Fruit fly (Drosophila melanogaster) whole organism, prepupa: ENCODE data around the gene CG34281.

ENCODE experiments used
- Blimp-1 ChIP-seq: fragments of 200-800 bp; sonication (Bioruptor generic); optimal IDR thresholded peaks from 3 replicates; lab custom pipeline; 2017; ENCODE audit warnings: missing biosample characterization, missing genetic modification characterization, mild to moderate bottlenecking, moderate library complexity, missing genetic modification reagents
- CG10631 ChIP-seq: fragments of 200-800 bp; sonication (Bioruptor generic); optimal IDR thresholded peaks from 2 replicates; lab custom pipeline; 2016; ENCODE audit warnings: missing biosample characterization, missing genetic modification characterization
- CG10669 ChIP-seq: fragments of 200-800 bp; sonication (Bioruptor generic); optimal IDR thresholded peaks from 3 replicates; lab custom pipeline; 2018; ENCODE audit warnings: missing biosample characterization, mild to moderate bottlenecking, missing genetic modification characterization, moderate library complexity
- CG11294 ChIP-seq: fragments of 200-800 bp; sonication (Bioruptor generic); IDR thresholded peaks from 2 replicates; pipeline ENCODE4 v1.3.6; 2022; ENCODE audit warnings: missing biosample characterization, missing genetic modification characterization
- CG11762 ChIP-seq: fragments of 200-800 bp; sonication (Bioruptor generic); optimal IDR thresholded peaks from 3 replicates; lab custom pipeline; 2016; ENCODE audit warnings: missing biosample characterization, missing genetic modification characterization; ENCODE audit not compliant: insufficient read depth
- CG11902 ChIP-seq: fragments of 200-800 bp; sonication (Bioruptor generic); optimal IDR thresholded peaks from 3 replicates; lab custom pipeline; 2016; ENCODE audit warnings: missing biosample characterization, missing genetic modification characterization
- CG15336 ChIP-seq: fragments of 200-800 bp; sonication (Bioruptor generic); IDR thresholded peaks from 2 replicates; pipeline ENCODE4 v1.3.6; 2022; ENCODE audit warnings: missing biosample characterization, missing genetic modification characterization
- CG3032 ChIP-seq: fragments of 200-800 bp; optimal IDR thresholded peaks from 2 replicates; lab custom pipeline; 2019; ENCODE audit warnings: missing biosample characterization, mild to moderate bottlenecking, missing genetic modification characterization, moderate library complexity
- CG32006 ChIP-seq: fragments of 200-800 bp; sonication (Bioruptor generic); optimal IDR thresholded peaks from 3 replicates; lab custom pipeline; 2017; ENCODE audit warnings: missing biosample characterization, mild to moderate bottlenecking, missing genetic modification characterization
- CG34406 ChIP-seq: fragments of 200-800 bp; sonication (Bioruptor generic); optimal IDR thresholded peaks from 3 replicates; lab custom pipeline; 2016; ENCODE audit warnings: missing biosample characterization, missing genetic modification characterization
- CG3919 ChIP-seq: fragments of 200-800 bp; sonication (Bioruptor generic); optimal IDR thresholded peaks from 3 replicates; lab custom pipeline; 2016; ENCODE audit warnings: missing biosample characterization, missing genetic modification characterization
- CG4318 ChIP-seq: fragments of 200-800 bp; sonication (Bioruptor generic); optimal IDR thresholded peaks from 3 replicates; lab custom pipeline; 2017; ENCODE audit warnings: missing biosample characterization, mild to moderate bottlenecking, missing genetic modification characterization
- CG6163 ChIP-seq: fragments of 200-800 bp; sonication (Bioruptor generic); IDR thresholded peaks from 3 replicates; pipeline ENCODE4 v1.3.6; 2022; ENCODE audit warnings: missing biosample characterization, missing genetic modification characterization
- CG6276 ChIP-seq: fragments of 200-800 bp; sonication (Bioruptor generic); optimal IDR thresholded peaks from 2 replicates; lab custom pipeline; 2017; ENCODE audit warnings: missing biosample characterization, mild to moderate bottlenecking, missing genetic modification characterization
- CG6792 ChIP-seq: fragments of 200-800 bp; sonication (Bioruptor generic); optimal IDR thresholded peaks from 3 replicates; lab custom pipeline; 2016; ENCODE audit warnings: missing biosample characterization, missing genetic modification characterization
- CG6808 ChIP-seq: fragments of 200-800 bp; sonication (Bioruptor generic); optimal IDR thresholded peaks from 3 replicates; lab custom pipeline; 2017; ENCODE audit warnings: missing biosample characterization, missing genetic modification characterization, mild to moderate bottlenecking, moderate library complexity, missing genetic modification reagents
- CG7368 ChIP-seq: fragments of 200-800 bp; sonication (Bioruptor generic); optimal IDR thresholded peaks from 3 replicates; lab custom pipeline; 2016; ENCODE audit warnings: missing biosample characterization, missing genetic modification characterization
- CG8119 ChIP-seq: fragments of 200-800 bp; sonication (Bioruptor generic); IDR thresholded peaks from 3 replicates; pipeline ENCODE4 v1.3.6; 2022; ENCODE audit warnings: missing biosample characterization, missing genetic modification characterization
- CG8319 ChIP-seq: fragments of 200-800 bp; sonication (Bioruptor generic); optimal IDR thresholded peaks from 3 replicates; lab custom pipeline; 2016; ENCODE audit warnings: missing biosample characterization, missing genetic modification characterization
- CG8632 ChIP-seq: fragments of 200-800 bp; sonication (Bioruptor generic); optimal IDR thresholded peaks from 3 replicates; lab custom pipeline; 2016; ENCODE audit warnings: missing biosample characterization, missing genetic modification characterization
- CG9139 ChIP-seq: fragments of 200-800 bp; sonication (Bioruptor generic); optimal IDR thresholded peaks from 3 replicates; lab custom pipeline; 2017; ENCODE audit warnings: missing biosample characterization, mild to moderate bottlenecking, missing genetic modification characterization
- Eip75B ChIP-seq: fragments of 200-800 bp; sonication (Bioruptor generic); optimal IDR thresholded peaks from 3 replicates; lab custom pipeline; 2016; ENCODE audit warnings: missing biosample characterization, missing genetic modification characterization
- Eip78C ChIP-seq: fragments of 200-800 bp; sonication (Bioruptor generic); peaks from one replicate; lab custom pipeline; 2016; ENCODE audit warnings: missing biosample characterization, missing genetic modification characterization
- Ets21C ChIP-seq: fragments of 200-800 bp; sonication (Bioruptor generic); optimal IDR thresholded peaks from 3 replicates; lab custom pipeline; 2016; ENCODE audit warnings: missing biosample characterization, missing genetic modification characterization
- Ets96B ChIP-seq: fragments of 200-800 bp; optimal IDR thresholded peaks from 2 replicates; lab custom pipeline; 2019; ENCODE audit warnings: missing biosample characterization, mild to moderate bottlenecking, missing genetic modification characterization, moderate library complexity
- Gug ChIP-seq: fragments of 200-800 bp; sonication (Bioruptor generic); IDR thresholded peaks from 2 replicates; pipeline ENCODE4 v1.3.6; 2022; ENCODE audit warnings: missing biosample characterization, missing genetic modification characterization
- Hr38 ChIP-seq: sonication (Bioruptor generic); optimal IDR thresholded peaks from 2 replicates; lab custom pipeline; 2016; ENCODE audit warnings: missing biosample characterization, missing genetic modification characterization
- Hr4 ChIP-seq: fragments of 200-800 bp; sonication (Bioruptor generic); optimal IDR thresholded peaks from 3 replicates; lab custom pipeline; 2016; ENCODE audit warnings: missing biosample characterization, missing genetic modification characterization
- Lpt ChIP-seq: fragments of 200-800 bp; sonication (Bioruptor generic); optimal IDR thresholded peaks from 3 replicates; lab custom pipeline; 2016; ENCODE audit warnings: missing biosample characterization, missing genetic modification characterization
- Met ChIP-seq: fragments of 200-800 bp; sonication (Bioruptor generic); optimal IDR thresholded peaks from 3 replicates; lab custom pipeline; 2016; ENCODE audit warnings: missing biosample characterization, missing genetic modification characterization
- Smox ChIP-seq: fragments of 200-800 bp; sonication (Bioruptor generic); optimal IDR thresholded peaks from 3 replicates; lab custom pipeline; 2016; ENCODE audit warnings: missing biosample characterization, missing genetic modification characterization
- Sox14 ChIP-seq: fragments of 200-800 bp; sonication (Bioruptor generic); optimal IDR thresholded peaks from 3 replicates; lab custom pipeline; 2016; ENCODE audit warnings: missing biosample characterization, missing genetic modification characterization
- Sox15 ChIP-seq: fragments of 200-800 bp; sonication (Bioruptor generic); optimal IDR thresholded peaks from 3 replicates; lab custom pipeline; 2016; ENCODE audit warnings: missing biosample characterization, missing genetic modification characterization
- acj6 ChIP-seq: fragments of 200-800 bp; sonication (Bioruptor generic); optimal IDR thresholded peaks from 3 replicates; lab custom pipeline; 2016; ENCODE audit warnings: missing biosample characterization, missing genetic modification characterization
- cyc ChIP-seq: fragments of 200-800 bp; sonication (Bioruptor generic); optimal IDR thresholded peaks from 3 replicates; lab custom pipeline; 2016; ENCODE audit warnings: missing biosample characterization, missing genetic modification characterization
- dac ChIP-seq: fragments of 200-800 bp; sonication (Bioruptor generic); optimal IDR thresholded peaks from 2 replicates; lab custom pipeline; 2017; ENCODE audit warnings: missing biosample characterization, mild to moderate bottlenecking, missing genetic modification characterization
- esn ChIP-seq: fragments of 200-800 bp; sonication (Bioruptor generic); optimal IDR thresholded peaks from 2 replicates; lab custom pipeline; 2016; ENCODE audit warnings: missing biosample characterization, mild to moderate bottlenecking, missing genetic modification characterization, moderate library complexity
- fd59A ChIP-seq: fragments of 200-800 bp; sonication (Bioruptor generic); optimal IDR thresholded peaks from 2 replicates; lab custom pipeline; 2017; ENCODE audit warnings: missing biosample characterization, mild to moderate bottlenecking, missing genetic modification characterization, missing genetic modification reagents
- fd85E ChIP-seq: fragments of 200-800 bp; sonication (Bioruptor generic); optimal IDR thresholded peaks from 3 replicates; lab custom pipeline; 2016; ENCODE audit warnings: missing biosample characterization, missing genetic modification characterization
- fkh ChIP-seq: fragments of 200-800 bp; sonication (Bioruptor generic); optimal IDR thresholded peaks from 3 replicates; lab custom pipeline; 2017; ENCODE audit warnings: missing biosample characterization, mild to moderate bottlenecking, missing genetic modification characterization, moderate library complexity
- net ChIP-seq: fragments of 200-800 bp; sonication (Bioruptor generic); optimal IDR thresholded peaks from 3 replicates; lab custom pipeline; 2016; ENCODE audit warnings: missing biosample characterization, missing genetic modification characterization
- pdm3 ChIP-seq: fragments of 200-800 bp; sonication (Bioruptor generic); optimal IDR thresholded peaks from 3 replicates; lab custom pipeline; 2016; ENCODE audit warnings: missing biosample characterization, missing genetic modification characterization
- salr ChIP-seq, 2 experiments: fragments of 200-800 bp; sonication (Bioruptor generic); optimal IDR thresholded peaks; 3 replicates each; lab custom pipeline; 2016 to 2018; ENCODE audit warnings: missing biosample characterization in 2 of 2, missing genetic modification characterization in 2 of 2, mild to moderate bottlenecking in 1 of 2
- spab ChIP-seq: fragments of 200-800 bp; sonication (Bioruptor generic); optimal IDR thresholded peaks from 2 replicates; lab custom pipeline; 2017; ENCODE audit warnings: missing biosample characterization, mild to moderate bottlenecking, missing genetic modification characterization, missing genetic modification reagents
- ss ChIP-seq, 2 experiments: fragments of 200-800 bp; sonication (Bioruptor generic); optimal IDR thresholded peaks; 2 replicates in 1 of 2; 3 replicates in 1 of 2; lab custom pipeline; 2017 to 2018; ENCODE audit warnings: mild to moderate bottlenecking in 2 of 2, missing biosample characterization in 2 of 2, missing genetic modification characterization in 2 of 2, moderate library complexity in 1 of 2
- svp ChIP-seq: fragments of 200-800 bp; sonication (Bioruptor generic); peaks from one replicate; lab custom pipeline; 2016; ENCODE audit warnings: missing biosample characterization, missing genetic modification characterization
- vri ChIP-seq: fragments of 200-800 bp; sonication (Bioruptor generic); optimal IDR thresholded peaks from 3 replicates; lab custom pipeline; 2016; ENCODE audit warnings: missing biosample characterization, mild to moderate bottlenecking, missing genetic modification characterization

CG34281 gene

dm6 chr3R:17617121-17617975 is 4.7 kb downstream of the CG34281 start (continued):
- peak; percentile 55 for TF ChIP-seq svp (GFP tag; lab: Kevin White, UChicago)
- no peak for TF ChIP-seq esn
- peak; percentile 11 for TF ChIP-seq CG32006 (GFP tag; lab: Kevin White, UChicago)
- peak; percentile 3 for TF ChIP-seq CG6792 (GFP tag; lab: Kevin White, UChicago)
- TF ChIP-seq Gug (GFP tag; lab: Robert Waterston, UW): no peak
- TF ChIP-seq CG6276 (GFP tag; lab: Kevin White, UChicago): peak; percentile 31
- no peak for TF ChIP-seq Sox14 (GFP tag; lab: Kevin White, UChicago)
- no peak for TF ChIP-seq Sox15 (GFP tag; lab: Kevin White, UChicago)
- TF ChIP-seq fd85E (GFP tag; lab: Kevin White, UChicago): no peak
- no peak for TF ChIP-seq net (GFP tag; lab: Kevin White, UChicago)
- TF ChIP-seq CG11294 (GFP tag; lab: Robert Waterston, UW): no peak
- no peak for TF ChIP-seq fkh (GFP tag; lab: Kevin White, UChicago)
- TF ChIP-seq CG9139 (GFP tag; lab: Kevin White, UChicago): no peak
- no peak for TF ChIP-seq fd59A (GFP tag; lab: Kevin White, UChicago)
- TF ChIP-seq vri (GFP tag; lab: Kevin White, UChicago): no peak
- no peak for TF ChIP-seq spab (GFP tag; lab: Kevin White, UChicago)
- TF ChIP-seq cyc (GFP tag; lab: Kevin White, UChicago): peak; percentile 22
- no peak for TF ChIP-seq salr (GFP tag; optimal IDR thresholded peaks at IDR 0.05; lab: Kevin White, UChicago)
- TF ChIP-seq CG8632 (GFP tag; lab: Kevin White, UChicago): no peak
- no peak for TF ChIP-seq CG6808 (GFP tag; lab: Kevin White, UChicago)
- TF ChIP-seq CG11902: no peak
- peak; percentile 9 for TF ChIP-seq acj6
- no peak for TF ChIP-seq CG10669

dm6 chr3R:17617976-17618308 is 5.3 kb downstream of the CG34281 start:
- TF ChIP-seq Ets96B (tag; lab: Kevin White, UChicago) (no peak), Blimp-1 (GFP tag; lab: Kevin White, UChicago) (no peak), CG9139 (GFP tag; lab: Kevin White, UChicago) (peak; percentile 31), Met (GFP tag; lab: Kevin White, UChicago) (no peak), esn (no peak), CG34406 (GFP tag; lab: Kevin White, UChicago) (no peak), dac (GFP tag; lab: Kevin White, UChicago) (no peak), acj6 (no peak), fkh (GFP tag; lab: Kevin White, UChicago) (no peak), Eip78C (GFP tag; lab: Kevin White, UChicago) (peak; percentile 67), CG7368 (GFP tag; lab: Kevin White, UChicago) (no peak), CG4318 (GFP tag; lab: Kevin White, UChicago) (no peak), CG10631 (GFP tag; lab: Kevin White, UChicago) (no peak), Sox14 (GFP tag; lab: Kevin White, UChicago) (no peak), CG6276 (GFP tag; lab: Kevin White, UChicago) (no peak), ss (GFP tag; optimal IDR thresholded peaks at IDR 0.05; lab: Kevin White, UChicago) (peak in 1 of 2 experiments; percentile 0), CG15336 (GFP tag; lab: Robert Waterston, UW) (no peak), CG6163 (peak; percentile 40; the same call in 1 of the 3 replicates), Eip75B (no peak), spab (GFP tag; lab: Kevin White, UChicago) (peak; percentile 2), CG11902 (no peak), Smox (no peak), Gug (GFP tag; lab: Robert Waterston, UW) (no peak), pdm3 (GFP tag; lab: Kevin White, UChicago) (no peak), fd85E (GFP tag; lab: Kevin White, UChicago) (no peak), fd59A (GFP tag; lab: Kevin White, UChicago) (no peak), CG11762 (GFP tag; lab: Kevin White, UChicago) (no peak), vri (GFP tag; lab: Kevin White, UChicago) (no peak), cyc (GFP tag; lab: Kevin White, UChicago) (no peak), Lpt (GFP tag; lab: Kevin White, UChicago) (no peak), Ets21C (no peak), Hr38 (no peak), CG3919 (GFP tag; lab: Kevin White, UChicago) (peak; percentile 6), CG3032 (tag; lab: Kevin White, UChicago) (no peak), svp (GFP tag; lab: Kevin White, UChicago) (peak; percentile 83), CG8119 (GFP tag; lab: Robert Waterston, UW) (no peak), Hr4 (no peak), CG6808 (GFP tag; lab: Kevin White, UChicago) (no peak), CG8319 (no peak)
